Fruit fly (Drosophila melanogaster): ENCODE data around the gene CG6661.

DNA sequence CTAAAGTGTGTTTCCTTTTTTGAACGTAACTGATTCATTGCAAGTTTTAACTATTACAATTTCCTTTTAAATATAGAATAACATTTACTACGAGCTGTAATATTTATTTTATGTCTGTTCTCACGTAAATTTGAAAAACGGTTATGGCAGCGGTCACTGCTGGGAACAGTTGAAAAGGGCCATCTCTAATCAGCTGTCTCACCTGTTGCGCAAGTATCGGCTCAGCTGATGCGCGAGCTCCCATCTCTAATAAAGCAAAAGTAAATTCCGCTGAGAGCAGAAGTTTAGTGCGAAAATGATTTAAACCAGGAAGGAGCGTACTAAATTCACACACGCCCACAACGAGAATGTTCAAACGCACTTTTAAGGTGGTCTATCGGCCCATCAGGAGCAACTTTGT, 37.0 kb downstream of the CG6661 start, which contains the start of gene Pex1:
- no peak for TF ChIP-seq disco-r (GFP tag; optimal IDR thresholded peaks at IDR 0.05)
- TF ChIP-seq pros (GFP tag; optimal IDR thresholded peaks at IDR 0.05), result no peak
- TF ChIP-seq CG11695 (GFP tag; IDR thresholded peaks at IDR 0.05), result no peak; the same call in 2 of the 3 replicates
- TF ChIP-seq CG17612 (GFP tag; IDR thresholded peaks at IDR 0.05), result no peak
